Worm (Caenorhabditis elegans) whole organism, late embryonic: ENCODE results near the gene nhr-210.

ENCODE experiments used
- C38D4.7 ChIP-seq: fragments of 200-800 bp; sonication (Bioruptor generic); optimal IDR thresholded peaks from 2 replicates; lab custom pipeline; 2018; ENCODE audit warnings: mild to moderate bottlenecking, missing genetic modification characterization, moderate library complexity, missing compliant biosample characterization
- K02D7.2 ChIP-seq: sonication (generic microtip); optimal IDR thresholded peaks from 2 replicates; lab custom pipeline; 2017; ENCODE audit warnings: mild to moderate bottlenecking, missing genetic modification characterization, missing compliant biosample characterization
- ama-1 ChIP-seq: fragments of 150-350 bp; optimal IDR thresholded peaks from 2 replicates; lab custom pipeline; 2014
- ets-4 ChIP-seq: sonication (generic microtip); optimal IDR thresholded peaks from 2 replicates; lab custom pipeline; 2016; ENCODE audit warnings: missing genetic modification characterization, missing compliant biosample characterization
- eyg-1 ChIP-seq: sonication (generic microtip); optimal IDR thresholded peaks from 2 replicates; lab custom pipeline; 2016; ENCODE audit warnings: missing genotype, missing genetic modification characterization, missing compliant biosample characterization
- nhr-11 ChIP-seq: fragments of 150-350 bp; optimal IDR thresholded peaks from 2 replicates; lab custom pipeline; 2014; ENCODE audit warnings: missing biosample characterization, missing genetic modification characterization
- pag-3 ChIP-seq: sonication (generic microtip); optimal IDR thresholded peaks from 2 replicates; lab custom pipeline; 2016; ENCODE audit warnings: missing compliant biosample characterization, missing genetic modification characterization, borderline replicate concordance
- pha-4 ChIP-seq: fragments of 150-350 bp; optimal IDR thresholded peaks from 2 replicates; lab custom pipeline; 2018; ENCODE audit warnings: missing biosample characterization, missing genetic modification reagents, missing genetic modification characterization
- pqm-1 ChIP-seq: sonication (generic microtip); optimal IDR thresholded peaks from 2 replicates; lab custom pipeline; 2016; ENCODE audit warnings: missing genetic modification characterization, missing compliant biosample characterization
- rnt-1 ChIP-seq: sonication (generic microtip); optimal IDR thresholded peaks from 2 replicates; lab custom pipeline; 2016; ENCODE audit warnings: missing genetic modification characterization, missing compliant biosample characterization
- unc-86 ChIP-seq: sonication (generic microtip); optimal IDR thresholded peaks from 2 replicates; lab custom pipeline; 2016; ENCODE audit warnings: missing genetic modification characterization, missing compliant biosample characterization

- TF ChIP-seq ama-1 (no peak), pag-3 (tag; lab: Kevin White, UChicago) (no peak), eyg-1 (tag; lab: Kevin White, UChicago) (no peak), ets-4 (tag; lab: Kevin White, UChicago) (no peak), K02D7.2 (no peak), pha-4 (tag; lab: Kevin White, UChicago) (no peak), nhr-11 (tag; lab: Kevin White, UChicago) (no peak), unc-86 (tag; lab: Kevin White, UChicago) (no peak), C38D4.7 (GFP tag; lab: Kevin White, UChicago) (no peak), rnt-1 (tag; lab: Kevin White, UChicago) (no peak), pqm-1 (no peak)
Observed at ce11 chrV:552406-552805, 33.1 kb upstream of the nhr-210 start.
